Worm (Caenorhabditis elegans) whole organism, L4/young adult: ENCODE data around the gene C25D7.16.

Experiments used
- W03F9.2 ChIP-seq: fragments of 150-350 bp; optimal IDR thresholded peaks from 2 replicates; lab custom pipeline; 2014; ENCODE audit warnings: missing biosample characterization, missing genetic modification characterization
- him-1 ChIP-seq: sonication (generic microtip); optimal IDR thresholded peaks from 2 replicates; lab custom pipeline; 2016; ENCODE audit warnings: missing genotype, missing genetic modification reagents, missing genetic modification characterization, missing compliant biosample characterization

DNA sequence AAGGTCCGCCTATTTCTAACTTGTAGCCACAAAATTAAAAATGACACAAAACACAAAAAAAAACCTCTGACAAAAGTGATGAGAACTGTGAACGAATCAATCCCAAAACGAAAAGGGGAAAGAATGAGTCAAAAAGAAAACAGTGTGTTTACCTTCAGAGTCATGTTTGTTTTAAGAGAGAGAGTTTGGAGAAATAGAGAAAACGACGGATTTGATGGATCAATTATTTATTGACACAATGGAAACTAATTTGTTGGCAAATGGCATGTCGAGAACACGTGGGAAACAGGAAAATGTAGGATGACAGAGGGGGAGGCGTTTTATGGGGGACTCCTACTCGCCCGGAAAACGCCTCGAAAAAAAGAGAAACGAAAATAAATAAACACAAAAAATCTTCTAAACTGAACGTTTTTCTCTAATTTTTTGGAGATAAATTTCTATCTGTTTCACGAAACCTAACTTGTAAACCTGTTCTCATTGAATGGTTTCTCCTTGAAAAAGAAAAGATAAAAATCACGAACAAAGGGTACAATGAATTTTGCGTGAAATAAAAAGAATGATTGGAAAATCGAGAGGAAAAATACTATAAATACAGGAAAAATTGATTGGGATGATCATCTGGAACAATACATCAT lies 39.1 kb upstream of the C25D7.16 start:
- no peak for TF ChIP-seq him-1
- no peak for TF ChIP-seq W03F9.2 (tag; lab: Kevin White, UChicago)
